Worm (Caenorhabditis elegans) whole organism, dauer: ENCODE data around the gene algn-2.
"Not testable (repeated sequence)": the region's sequence is repeated elsewhere in the genome, so short reads cannot be mapped to it uniquely, and the experiment has no call there.

Source experiments
- unc-62 ChIP-seq: sonication (generic microtip); optimal IDR thresholded peaks from 2 replicates; lab custom pipeline; 2017; ENCODE audit warnings: missing biosample characterization, missing genetic modification reagents, missing genetic modification characterization

Gene algn-2

DNA sequence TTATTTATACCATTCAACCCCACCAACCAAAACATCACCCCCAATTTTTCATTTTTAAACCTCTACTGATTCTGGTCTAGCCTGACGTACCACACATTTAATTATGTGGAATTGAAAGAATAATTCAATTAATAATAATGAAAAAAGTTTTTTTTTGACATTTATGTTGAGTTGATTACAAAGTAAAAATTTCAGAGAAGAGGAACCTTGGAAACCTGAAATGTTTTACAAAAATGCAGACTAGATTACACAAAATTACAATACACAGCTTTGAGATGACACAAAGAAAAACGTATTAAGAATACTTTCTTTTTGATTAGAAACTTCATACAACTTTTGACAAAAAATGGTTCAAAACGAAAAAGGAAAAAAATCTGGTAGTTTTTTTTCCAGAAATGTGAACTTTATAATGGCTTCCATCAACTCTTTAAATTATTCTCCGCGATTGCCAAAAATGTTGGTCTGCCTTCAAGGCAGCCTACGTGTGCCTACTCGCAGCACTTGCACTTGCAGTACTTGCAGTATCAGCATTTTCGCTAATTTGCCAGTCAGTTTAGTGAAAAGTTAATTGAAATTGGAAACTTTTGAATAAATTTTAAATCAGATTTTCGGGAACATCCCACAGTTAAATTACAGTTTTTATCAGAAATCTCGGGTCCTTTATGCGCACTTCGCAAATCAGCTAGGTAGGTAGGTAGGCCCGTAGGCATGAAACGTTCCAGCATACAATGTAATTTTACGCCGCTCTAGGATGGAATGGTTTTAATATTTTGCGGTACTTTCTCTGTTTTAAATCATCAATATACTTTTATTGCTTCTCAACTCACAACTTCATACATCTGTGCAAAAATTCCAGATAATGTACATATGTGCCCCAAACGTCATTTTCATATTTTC is 34.1 kb upstream of the algn-2 start:
- no peak for TF ChIP-seq unc-62 (GFP tag; lab: Kevin White, UChicago)

DNA sequence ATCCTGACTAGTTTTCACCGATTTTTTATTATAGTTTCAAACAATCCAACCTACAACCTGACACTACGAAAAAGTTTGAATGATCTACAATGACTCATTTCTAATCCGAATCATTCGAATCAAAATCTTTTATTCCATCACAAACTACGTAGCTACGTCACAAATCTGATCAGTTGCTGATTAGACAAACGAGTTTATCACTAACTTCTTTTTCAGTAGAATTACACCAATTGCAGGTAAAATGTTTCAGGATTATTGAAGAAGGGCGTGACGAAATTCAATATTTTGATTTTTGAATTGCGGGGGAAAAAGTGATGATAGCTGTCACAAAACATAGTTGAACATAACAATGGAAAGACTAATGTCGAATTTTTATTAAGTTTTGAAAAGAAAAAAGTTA is 33.5 kb upstream of the algn-2 start:
- no peak for TF ChIP-seq unc-62 (GFP tag; lab: Kevin White, UChicago)

DNA sequence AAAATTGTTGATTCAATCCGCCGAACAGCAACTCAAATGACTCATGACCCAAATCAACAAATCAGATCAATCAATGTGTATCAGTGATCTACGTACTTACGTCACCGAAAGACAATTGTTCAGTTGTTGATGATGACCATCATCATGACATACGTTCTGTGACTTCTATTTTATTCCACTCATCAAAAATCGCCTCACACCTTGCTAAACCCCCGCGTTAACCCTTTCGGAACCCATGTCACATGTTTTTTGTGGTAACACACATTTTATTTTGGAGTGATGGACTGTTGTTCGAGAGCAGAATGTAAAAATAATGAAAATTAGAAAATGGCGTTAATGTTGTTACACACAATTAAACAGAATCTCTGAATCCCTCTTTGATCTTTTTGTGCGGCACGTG is 32.7 kb upstream of the algn-2 start:
- no peak for TF ChIP-seq unc-62 (GFP tag; lab: Kevin White, UChicago)

DNA sequence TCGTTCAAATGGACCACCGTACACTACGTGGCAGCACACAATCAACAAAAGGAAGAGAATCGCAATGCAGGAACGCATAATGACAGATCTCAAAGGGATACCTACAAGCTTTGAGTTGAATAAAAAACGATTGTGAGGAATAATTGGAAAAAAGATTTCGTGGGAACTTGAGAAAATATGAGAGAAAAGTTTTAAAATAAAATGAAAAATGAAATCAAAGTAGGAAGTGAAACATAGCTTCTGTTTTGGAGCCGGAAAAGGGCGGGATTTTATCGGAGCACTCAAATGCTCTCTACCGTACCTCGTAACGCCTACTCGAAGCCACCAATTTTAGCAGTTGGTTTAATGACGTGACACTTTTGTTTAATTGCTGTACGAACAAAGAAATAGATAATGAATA is 30.3 kb upstream of the algn-2 start, which contains the start of gene F09E5.14:
Gene F09E5.14, minus strand, starts transcription at position 101 of the 400 bp plus-strand sequence.
- TF ChIP-seq unc-62 (GFP tag; lab: Kevin White, UChicago) = no peak

DNA sequence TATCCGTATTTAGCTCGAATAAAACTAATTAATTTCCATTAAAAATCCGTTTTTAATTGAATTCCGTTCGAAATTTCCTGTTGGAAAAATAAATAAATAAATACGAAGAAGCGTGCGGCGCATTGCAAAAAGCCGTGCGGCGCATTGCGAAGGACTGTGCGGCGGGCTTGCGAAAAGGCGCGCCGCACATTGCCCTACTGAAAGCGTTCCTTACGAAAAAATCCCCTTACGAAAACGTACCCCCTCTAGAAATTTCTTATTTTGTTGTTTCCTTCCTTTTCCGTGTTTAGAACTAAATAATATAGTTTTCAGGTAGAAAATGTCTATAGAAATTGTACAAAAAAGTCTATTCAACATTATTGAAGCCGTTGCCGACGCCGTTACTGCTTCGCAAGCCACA is 24.7 kb upstream of the algn-2 start, which contains the start of gene F09E5.8:
Gene F09E5.8, plus strand, starts transcription at position 313 of the 400 bp plus-strand sequence.
- not testable (repeated sequence) for TF ChIP-seq unc-62 (GFP tag; lab: Kevin White, UChicago)

DNA sequence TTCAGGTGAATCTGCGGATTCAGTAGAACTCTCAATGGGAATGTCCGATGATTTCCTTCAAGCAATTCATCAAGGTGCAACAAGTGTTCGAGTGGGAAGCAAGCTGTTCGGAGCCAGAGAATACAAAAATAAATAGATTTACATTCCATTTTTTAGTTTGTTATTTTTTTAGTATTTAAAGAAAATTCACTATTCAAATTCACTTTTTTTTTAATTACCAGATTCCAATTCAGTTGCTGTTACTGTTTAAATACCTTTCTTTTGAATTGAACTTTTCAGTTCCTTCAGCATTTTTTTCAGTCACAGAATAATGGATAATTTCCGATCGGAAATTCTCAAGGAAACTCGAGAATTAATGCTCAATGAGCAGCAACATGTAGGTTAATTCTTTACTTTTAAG is 23.3 kb upstream of the algn-2 start, which contains the start of gene F09E5.7:
Gene F09E5.7, plus strand, starts transcription at position 301 of the 400 bp plus-strand sequence.
- TF ChIP-seq unc-62 (GFP tag; lab: Kevin White, UChicago) = no peak

DNA sequence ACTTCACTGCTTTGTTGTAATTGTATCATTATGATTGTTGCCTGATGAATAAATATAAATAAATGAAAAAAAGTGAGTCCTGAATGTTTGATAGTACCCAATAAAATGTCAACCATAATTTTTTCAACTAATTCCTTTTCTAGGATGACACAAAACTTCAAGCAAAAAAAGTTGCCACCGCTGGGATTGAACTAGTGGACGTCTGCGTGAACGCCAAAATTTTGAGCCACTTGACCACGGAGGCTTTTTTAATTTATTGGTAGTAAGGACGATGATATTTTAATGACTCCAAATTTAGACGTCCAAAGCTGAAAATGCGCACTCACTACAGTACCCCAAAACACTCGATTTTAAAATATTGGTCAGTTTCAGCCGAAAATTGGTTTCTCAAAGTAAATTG is 21.4 kb upstream of the algn-2 start:
- no peak for TF ChIP-seq unc-62 (GFP tag; lab: Kevin White, UChicago)

DNA sequence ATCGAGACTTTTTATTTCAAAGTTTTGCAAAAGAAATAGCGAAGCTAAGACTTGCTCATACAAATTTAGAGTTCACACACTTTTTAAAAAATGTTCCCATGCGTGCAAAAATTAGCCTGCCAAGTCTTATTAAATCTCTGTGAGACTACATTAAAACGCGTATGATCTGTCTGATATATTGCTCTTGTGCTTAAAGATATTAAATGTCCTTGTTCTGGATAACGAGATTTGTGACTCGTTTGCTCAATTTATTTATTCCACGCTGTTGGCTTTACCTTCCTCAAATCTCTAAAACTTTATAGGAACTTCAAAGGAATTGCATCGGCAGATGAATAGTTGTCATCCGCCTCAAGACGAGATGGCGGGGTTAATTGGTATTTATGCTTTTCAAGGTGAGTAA is 19.7 kb upstream of the algn-2 start, which contains the start of gene srg-69:
Gene srg-69, plus strand, starts transcription at position 301 of the 400 bp plus-strand sequence.
- no peak for TF ChIP-seq unc-62 (GFP tag; lab: Kevin White, UChicago)

DNA sequence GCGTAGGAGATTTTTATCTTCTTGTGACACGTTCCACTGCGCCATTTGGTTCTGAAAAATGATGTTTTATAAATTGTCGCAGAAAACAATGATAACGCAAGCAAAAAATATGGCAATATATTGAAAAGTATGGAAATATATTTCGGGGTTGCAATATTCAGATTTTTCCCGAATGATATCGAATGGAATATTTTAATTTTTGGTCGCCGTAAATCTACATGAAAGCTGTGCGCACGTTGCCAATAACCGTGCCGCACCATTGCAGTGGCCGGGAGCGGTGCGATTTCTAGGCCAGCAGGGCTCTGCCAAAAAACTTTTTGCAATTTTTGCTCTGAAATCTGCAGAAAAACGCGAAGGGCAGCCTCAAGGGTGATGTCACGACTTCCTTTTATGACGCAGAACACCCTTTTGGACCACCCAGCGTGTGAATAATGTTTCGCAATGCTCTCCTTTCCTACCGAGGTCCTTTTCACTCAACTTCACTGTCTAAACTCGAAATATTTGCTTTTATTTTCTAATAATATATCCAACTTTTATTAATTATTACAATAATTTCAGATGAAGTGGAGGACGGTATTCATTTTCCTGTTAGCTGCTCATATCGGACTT is 16.8 kb upstream of the algn-2 start, which contains the start of the genes F09E5.11 and bmy-1:
Gene F09E5.11, minus strand, starts transcription at position 51 of the 609 bp plus-strand sequence.
Gene bmy-1, plus strand, starts transcription at position 559 of the 609 bp plus-strand sequence.
- no peak for TF ChIP-seq unc-62 (GFP tag; lab: Kevin White, UChicago)

DNA sequence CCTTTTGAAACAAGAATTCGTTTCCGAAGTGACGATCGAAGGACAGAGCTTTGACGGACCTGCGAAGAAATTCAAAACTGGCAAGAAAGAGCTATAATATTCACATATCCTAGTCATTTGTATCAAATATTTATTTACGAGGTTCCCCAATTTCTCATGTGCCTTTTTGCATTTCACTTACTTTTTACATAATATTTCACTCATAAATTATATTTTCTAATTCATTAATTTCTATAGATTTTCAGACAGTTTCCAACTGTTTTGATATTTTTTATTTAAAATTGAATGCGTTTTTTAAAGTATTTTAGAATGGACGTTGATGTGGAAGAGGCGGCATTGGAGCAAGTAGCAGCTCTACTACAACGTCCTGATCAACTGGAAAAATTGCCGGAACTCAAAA is 15.8 kb upstream of the algn-2 start, which contains the start of gene sec-6:
Gene sec-6, plus strand, starts transcription at position 301 of the 400 bp plus-strand sequence.
- TF ChIP-seq unc-62 (GFP tag; lab: Kevin White, UChicago) = no peak

DNA sequence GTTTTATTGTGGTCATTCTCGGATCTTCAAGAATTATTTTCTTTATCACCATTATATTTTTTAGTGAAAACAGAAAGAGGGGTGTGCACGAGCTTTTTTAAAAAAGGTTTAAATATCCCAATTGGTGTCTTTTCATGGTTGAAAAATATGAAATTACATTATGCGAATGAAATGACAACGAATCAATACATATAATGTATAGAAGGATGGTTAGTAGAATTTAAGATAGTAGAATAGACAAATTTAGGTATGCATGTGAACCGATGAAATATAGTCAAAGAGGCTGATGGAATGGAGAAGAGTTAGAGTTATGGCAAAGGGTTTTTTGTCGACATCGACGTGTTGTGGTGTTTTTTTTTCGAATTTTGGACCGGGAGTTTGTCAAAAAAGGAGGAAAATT is 10.6 kb upstream of the algn-2 start:
- no peak for TF ChIP-seq unc-62 (GFP tag; lab: Kevin White, UChicago)

DNA sequence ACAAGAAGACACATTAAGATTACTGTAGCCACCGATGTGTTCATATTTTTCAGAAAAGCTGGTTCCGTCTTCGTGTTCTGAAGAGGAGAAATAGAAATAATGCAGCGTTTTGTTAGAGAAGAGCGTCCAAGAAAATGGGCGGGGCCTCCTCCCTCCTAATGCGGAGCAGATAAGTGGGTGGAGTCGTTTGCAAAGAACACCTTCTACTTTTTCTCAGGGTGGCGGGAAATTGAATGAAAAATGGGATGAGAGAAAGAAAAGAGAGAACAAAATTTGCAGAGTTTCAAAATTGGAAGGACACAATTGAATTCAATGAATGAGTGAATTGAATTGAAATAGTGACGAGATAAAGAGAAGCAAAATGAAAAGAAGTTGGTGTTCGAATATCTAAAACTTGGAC is 9.4 kb upstream of the algn-2 start, which contains the start of gene F09E5.16:
Gene F09E5.16, minus strand, starts transcription at position 101 of the 400 bp plus-strand sequence.
- no peak for TF ChIP-seq unc-62 (GFP tag; lab: Kevin White, UChicago)

DNA sequence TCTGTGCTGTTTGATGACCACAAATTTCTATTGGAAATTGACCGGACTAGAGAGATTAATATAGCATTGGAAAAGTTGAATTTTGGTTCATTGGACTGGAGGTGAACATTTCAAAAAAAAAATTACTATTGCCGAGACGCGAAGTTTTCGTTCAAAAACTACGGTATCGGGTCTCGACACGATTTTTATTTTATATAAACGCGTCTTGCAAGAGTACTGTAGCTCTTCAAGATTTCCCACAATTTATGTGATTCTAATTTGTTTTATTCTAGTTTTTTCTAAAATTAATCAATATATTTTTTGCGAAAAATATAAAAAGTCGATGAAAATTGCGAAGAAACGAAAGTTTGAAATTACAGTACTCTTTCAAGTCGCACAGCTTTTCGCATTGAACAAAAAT is 4.4 kb upstream of the algn-2 start, which contains the start of gene F09E5.12:
Gene F09E5.12, minus strand, starts transcription at position 101 of the 400 bp plus-strand sequence.
- no peak for TF ChIP-seq unc-62 (GFP tag; lab: Kevin White, UChicago)

DNA sequence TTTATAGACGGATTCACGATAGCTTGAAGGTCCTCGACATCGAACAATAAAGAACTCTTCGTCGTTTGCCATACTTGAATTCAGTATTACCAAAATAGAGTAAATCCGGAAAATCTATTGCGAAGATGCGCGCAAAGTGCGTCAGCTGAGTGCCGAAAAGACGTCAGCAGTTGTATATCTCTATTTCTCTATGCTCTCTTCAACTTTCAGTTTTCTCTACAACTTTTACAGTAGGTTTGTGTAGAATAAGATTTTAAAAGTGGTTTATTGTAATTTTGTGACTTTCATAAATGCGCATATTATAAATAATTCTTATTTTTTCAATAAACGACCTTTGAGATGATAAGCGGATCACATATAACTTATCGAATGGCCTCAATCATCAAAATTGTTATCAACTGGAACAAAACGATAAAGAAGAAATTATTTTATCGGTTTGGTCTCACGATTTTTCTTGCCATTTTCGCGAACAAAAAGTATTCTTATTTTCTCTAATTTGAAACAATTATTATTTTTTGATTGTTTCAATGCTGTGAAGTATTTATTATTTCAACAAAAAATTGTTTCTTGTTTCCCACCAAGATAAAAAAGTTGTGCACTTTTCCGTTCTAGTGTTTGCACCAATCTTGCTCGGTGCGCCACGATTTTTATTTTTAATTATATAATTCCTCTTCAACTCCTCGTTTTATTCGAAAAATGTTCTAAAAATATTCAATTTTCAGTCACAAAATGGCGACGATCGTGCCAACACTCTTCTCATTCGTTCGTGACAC is 1.6 kb upstream of the algn-2 start, which contains the start of the genes agt-2 and F09E5.3:
Gene agt-2, minus strand, starts transcription at position 553 of the 773 bp plus-strand sequence.
Gene F09E5.3, plus strand, starts transcription at position 723 of the 773 bp plus-strand sequence.
- no peak for TF ChIP-seq unc-62 (GFP tag; lab: Kevin White, UChicago)
